Worm (Caenorhabditis elegans): ENCODE measurements around the gene C07A9.10.

DNA sequence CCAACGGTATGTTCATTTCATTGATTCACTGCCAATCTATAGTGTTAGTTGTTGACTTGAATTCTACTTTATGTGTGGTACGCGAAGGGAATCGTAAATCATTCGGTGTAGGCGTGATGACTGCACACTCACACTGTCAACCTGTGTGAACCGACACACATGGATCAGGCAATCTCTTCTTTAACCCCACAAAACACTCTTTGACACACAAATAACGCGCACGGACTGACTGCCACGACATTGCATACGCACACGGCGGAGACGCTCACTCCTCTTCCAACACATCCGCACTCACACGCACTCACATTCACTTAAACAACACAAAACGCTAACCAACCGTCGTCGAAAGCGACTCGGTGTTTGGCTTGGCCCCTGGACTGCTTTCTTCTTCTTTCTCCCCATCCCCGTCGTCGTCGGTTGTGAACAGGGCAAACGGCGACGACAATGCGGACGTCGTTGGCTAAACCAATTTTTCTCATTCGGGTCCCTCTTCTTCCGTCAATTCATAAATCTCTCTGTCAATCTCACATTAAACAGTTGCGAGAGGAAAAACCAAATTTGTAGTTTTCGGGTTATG is 14.3 kb upstream of the C07A9.10 start:
- TF ChIP-seq med-1 (GFP tag; optimal IDR thresholded peaks at IDR 0.05; ENCODE audit: insufficient read depth) (no peak), tab-1 (GFP tag; IDR thresholded peaks at IDR 0.05) (no peak), ref-1 (GFP tag; conservative IDR thresholded peaks at IDR 0.05) (no peak), ztf-29 (GFP tag; IDR thresholded peaks at IDR 0.05) (no peak)
